Worm (Caenorhabditis elegans) whole organism, late embryonic: Measurements from ENCODE around the gene R05G6.9.

Experiments
- C08G9.2 ChIP-seq: sonication (generic microtip); optimal IDR thresholded peaks from 2 replicates; lab custom pipeline; 2016; ENCODE audit warnings: mild to moderate bottlenecking, missing genetic modification characterization, moderate library complexity, missing compliant biosample characterization
- F13H6.1 ChIP-seq: sonication (generic microtip); optimal IDR thresholded peaks from 2 replicates; lab custom pipeline; 2016; ENCODE audit warnings: missing genetic modification characterization, missing compliant biosample characterization
- K02D7.2 ChIP-seq: sonication (generic microtip); optimal IDR thresholded peaks from 2 replicates; lab custom pipeline; 2017; ENCODE audit warnings: mild to moderate bottlenecking, missing genetic modification characterization, missing compliant biosample characterization
- ama-1 ChIP-seq: fragments of 150-350 bp; optimal IDR thresholded peaks from 2 replicates; lab custom pipeline; 2014
- ceh-18 ChIP-seq: sonication (generic microtip); optimal IDR thresholded peaks from 2 replicates; lab custom pipeline; 2016; ENCODE audit warnings: missing genetic modification characterization, missing compliant biosample characterization
- ceh-19 ChIP-seq: fragments of 200-800 bp; sonication (Bioruptor generic); optimal IDR thresholded peaks from 2 replicates; lab custom pipeline; 2018; ENCODE audit warnings: mild to moderate bottlenecking, missing genetic modification characterization, missing compliant biosample characterization
- ceh-30 ChIP-seq: fragments of 150-350 bp; optimal IDR thresholded peaks from 2 replicates; lab custom pipeline; 2014; ENCODE audit warnings: missing biosample characterization, missing genetic modification characterization
- ceh-31 ChIP-seq: sonication (generic microtip); optimal IDR thresholded peaks from 2 replicates; lab custom pipeline; 2016; ENCODE audit warnings: missing genetic modification characterization, missing compliant biosample characterization
- ceh-45 ChIP-seq: fragments of 200-800 bp; sonication (Bioruptor generic); IDR thresholded peaks from 2 replicates; pipeline ENCODE4 v1.3.6; 2022; ENCODE audit warnings: missing genetic modification reagents, missing genetic modification characterization, missing compliant biosample characterization
- ceh-48 ChIP-seq: sonication (generic microtip); optimal IDR thresholded peaks from 2 replicates; lab custom pipeline; 2016; ENCODE audit warnings: missing genetic modification characterization, inconsistent platforms, missing compliant biosample characterization
- ceh-6 ChIP-seq: fragments of 200-800 bp; sonication (Bioruptor generic); optimal IDR thresholded peaks from 2 replicates; lab custom pipeline; 2018; ENCODE audit warnings: mild to moderate bottlenecking, missing genetic modification characterization, missing compliant biosample characterization
- che-1 ChIP-seq: sonication (generic microtip); optimal IDR thresholded peaks from 2 replicates; lab custom pipeline; 2016; ENCODE audit warnings: mild to moderate bottlenecking, missing genetic modification characterization, missing compliant biosample characterization
- dve-1 ChIP-seq: sonication (generic microtip); optimal IDR thresholded peaks from 2 replicates; lab custom pipeline; 2017; ENCODE audit warnings: antibody characterized with exemption, mild to moderate bottlenecking, missing genetic modification characterization, missing compliant biosample characterization
- ets-4 ChIP-seq: sonication (generic microtip); optimal IDR thresholded peaks from 2 replicates; lab custom pipeline; 2016; ENCODE audit warnings: missing genetic modification characterization, missing compliant biosample characterization
- fax-1 ChIP-seq: sonication (generic microtip); optimal IDR thresholded peaks from 2 replicates; lab custom pipeline; 2016; ENCODE audit warnings: missing genotype, missing genetic modification characterization, missing compliant biosample characterization
- hlh-13 ChIP-seq: fragments of 200-800 bp; sonication (Bioruptor generic); optimal IDR thresholded peaks from 2 replicates; lab custom pipeline; 2018; ENCODE audit warnings: mild to moderate bottlenecking, missing genetic modification characterization, missing compliant biosample characterization
- hlh-30 ChIP-seq: sonication (generic microtip); optimal IDR thresholded peaks from 2 replicates; lab custom pipeline; 2017; ENCODE audit warnings: antibody characterized with exemption, missing genetic modification characterization, missing compliant biosample characterization; ENCODE audit not compliant: insufficient read depth
- hlh-6 ChIP-seq: sonication (generic microtip); optimal IDR thresholded peaks from 2 replicates; lab custom pipeline; 2016; ENCODE audit warnings: missing genotype, missing genetic modification characterization, missing compliant biosample characterization
- lim-6 ChIP-seq: sonication (generic microtip); optimal IDR thresholded peaks from 2 replicates; lab custom pipeline; 2016; ENCODE audit warnings: missing genetic modification characterization, missing compliant biosample characterization
- nfya-1 ChIP-seq: sonication (generic microtip); optimal IDR thresholded peaks from 2 replicates; lab custom pipeline; 2017; ENCODE audit warnings: missing genetic modification characterization, mild to moderate bottlenecking, missing compliant biosample characterization, antibody characterized with exemption, moderate library complexity
- nhr-11 ChIP-seq: fragments of 150-350 bp; optimal IDR thresholded peaks from 2 replicates; lab custom pipeline; 2014; ENCODE audit warnings: missing biosample characterization, missing genetic modification characterization
- npax-4 ChIP-seq: sonication (generic microtip); optimal IDR thresholded peaks from 2 replicates; lab custom pipeline; 2016; ENCODE audit warnings: missing genetic modification characterization, missing compliant biosample characterization
- odd-2 ChIP-seq: sonication (generic microtip); optimal IDR thresholded peaks from 2 replicates; lab custom pipeline; 2017; ENCODE audit warnings: antibody characterized with exemption, mild to moderate bottlenecking, missing genetic modification characterization, missing compliant biosample characterization
- pag-3 ChIP-seq: sonication (generic microtip); optimal IDR thresholded peaks from 2 replicates; lab custom pipeline; 2016; ENCODE audit warnings: missing compliant biosample characterization, missing genetic modification characterization, borderline replicate concordance
- pax-1 ChIP-seq: fragments of 150-350 bp; optimal IDR thresholded peaks from 2 replicates; lab custom pipeline; 2014; ENCODE audit warnings: missing biosample characterization, missing genetic modification characterization
- pqm-1 ChIP-seq: sonication (generic microtip); optimal IDR thresholded peaks from 2 replicates; lab custom pipeline; 2016; ENCODE audit warnings: missing genetic modification characterization, missing compliant biosample characterization
- ref-2 ChIP-seq: sonication (generic microtip); optimal IDR thresholded peaks from 2 replicates; lab custom pipeline; 2016; ENCODE audit warnings: missing genetic modification characterization, missing compliant biosample characterization
- sdc-2 ChIP-seq: sonication (generic microtip); optimal IDR thresholded peaks from 2 replicates; lab custom pipeline; 2016; ENCODE audit warnings: missing genotype, missing genetic modification characterization, missing compliant biosample characterization
- tbx-7 ChIP-seq: sonication (generic microtip); optimal IDR thresholded peaks from 2 replicates; lab custom pipeline; 2016; ENCODE audit warnings: missing genotype, missing genetic modification characterization, missing compliant biosample characterization
- unc-42 ChIP-seq: sonication (generic microtip); optimal IDR thresholded peaks from 2 replicates; lab custom pipeline; 2016; ENCODE audit warnings: missing genotype, missing genetic modification characterization, missing compliant biosample characterization
- zip-5 ChIP-seq: sonication (generic microtip); optimal IDR thresholded peaks from 2 replicates; lab custom pipeline; 2016; ENCODE audit warnings: missing genetic modification characterization, missing compliant biosample characterization
- ztf-16 ChIP-seq: sonication (generic microtip); optimal IDR thresholded peaks from 2 replicates; lab custom pipeline; 2017; ENCODE audit warnings: missing genetic modification characterization, missing compliant biosample characterization

Gene R05G6.9

ce11 chrIV:7507841-7508509, 8.1 kb downstream of the R05G6.9 start, which contains the start of the genes vdac-1 and R05G6.5:
Gene vdac-1, minus strand, starts transcription at chrIV:7507891.
Gene R05G6.5, plus strand, starts transcription at chrIV:7508367.
- peak; percentile 47 for TF ChIP-seq unc-42 (tag; lab: Kevin White, UChicago)
- peak; percentile 31 for TF ChIP-seq ceh-18 (tag; lab: Kevin White, UChicago)
- TF ChIP-seq ceh-31 (tag; lab: Kevin White, UChicago), result no peak
- no peak for TF ChIP-seq pax-1 (tag; lab: Kevin White, UChicago)
- peak; percentile 45 for TF ChIP-seq dve-1 (tag; lab: Kevin White, UChicago)
- TF ChIP-seq sdc-2 (tag; lab: Kevin White, UChicago), result no peak
- TF ChIP-seq C08G9.2 (tag; lab: Kevin White, UChicago), result no peak
- no peak for TF ChIP-seq ceh-19 (GFP tag; lab: Kevin White, UChicago)
- no peak for TF ChIP-seq ets-4 (tag; lab: Kevin White, UChicago)
- TF ChIP-seq ceh-30 (tag; lab: Kevin White, UChicago), result no peak
- TF ChIP-seq nfya-1, result peak; percentile 32

DNA sequence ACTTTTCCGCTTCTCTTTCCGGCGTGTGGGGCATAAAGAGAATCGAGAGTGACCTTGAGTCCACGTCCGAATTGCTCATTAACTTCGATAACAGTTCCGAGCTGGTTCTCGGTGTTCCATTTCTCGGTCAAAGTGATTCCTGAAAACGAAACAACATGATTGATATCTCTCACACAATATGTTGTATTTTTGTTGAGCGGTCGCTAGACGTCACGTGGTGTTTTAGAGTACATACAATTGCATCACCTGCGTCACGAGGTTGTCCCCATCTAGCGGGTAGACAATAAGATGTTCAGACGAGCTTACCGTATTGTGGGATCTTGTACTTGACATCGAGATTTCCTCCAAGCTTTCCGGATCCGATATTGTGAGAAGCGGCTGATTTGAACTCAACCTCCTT, 8.8 kb downstream of the R05G6.9 start:
- TF ChIP-seq hlh-6, result no peak
- TF ChIP-seq ama-1 (lab: Kevin White, UChicago), result no peak
- TF ChIP-seq ref-2, result no peak
- TF ChIP-seq dve-1 (tag; lab: Kevin White, UChicago), result no peak
- TF ChIP-seq ceh-45 (GFP tag; lab: Robert Waterston, UW), result no peak
- no peak for TF ChIP-seq pqm-1 (tag; lab: Kevin White, UChicago)
- peak; percentile 76 for TF ChIP-seq hlh-30 (tag; lab: Kevin White, UChicago)
- TF ChIP-seq, all 69 proteins: peak for 1

DNA sequence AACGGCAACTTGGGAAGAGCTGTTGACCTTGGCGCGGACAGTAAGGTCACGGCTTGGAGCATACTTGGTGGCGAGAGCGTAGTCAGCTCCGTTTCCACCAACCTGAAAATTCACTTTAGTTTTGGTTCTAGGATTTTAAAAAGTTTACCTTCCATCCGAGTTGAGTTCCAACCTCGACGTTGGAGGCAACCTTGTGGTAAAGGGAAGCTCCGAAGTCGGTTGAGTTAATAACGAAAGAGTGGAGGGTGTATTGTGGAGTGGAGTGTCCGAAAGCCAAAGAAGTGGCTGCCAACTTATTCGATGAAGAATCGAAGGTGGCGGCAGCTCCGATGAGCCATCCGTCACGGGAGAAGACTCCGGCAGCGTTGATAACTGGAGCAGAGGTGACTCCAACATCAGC, 9.4 kb downstream of the R05G6.9 start:
- TF ChIP-seq ama-1 (lab: Kevin White, UChicago) (no peak), hlh-13 (GFP tag; lab: Kevin White, UChicago) (no peak), pax-1 (tag; lab: Kevin White, UChicago) (no peak), hlh-6 (no peak), zip-5 (tag; lab: Kevin White, UChicago) (no peak), lim-6 (no peak)

- TF ChIP-seq K02D7.2 (tag; lab: Kevin White, UChicago) (no peak), ama-1 (lab: Kevin White, UChicago) (peak; percentile 38)
- TF ChIP-seq, all 69 proteins: peak for 1
Observed at ce11 chrIV:7505866-7506488, 10.1 kb downstream of the R05G6.9 start.

DNA sequence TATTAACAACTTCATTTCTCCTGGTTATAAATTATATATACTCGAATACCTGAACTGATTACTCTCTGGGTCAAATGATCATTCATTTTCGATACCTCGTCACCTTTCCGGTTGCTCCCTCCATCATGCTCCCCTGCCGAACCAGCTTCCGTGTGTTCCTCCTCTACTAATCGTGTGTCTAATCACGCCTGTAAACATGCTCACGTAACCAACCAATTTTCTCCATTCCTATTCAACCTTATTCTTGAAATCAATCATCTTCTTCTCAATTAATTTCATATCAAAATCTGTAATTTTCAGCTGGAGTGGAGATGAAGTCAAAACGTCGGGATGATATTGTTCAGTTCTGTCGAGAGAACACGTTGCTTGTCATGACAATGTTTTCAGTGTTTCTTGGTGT, 12.7 kb downstream of the R05G6.9 start, which contains the start of gene glt-6:
Gene glt-6, plus strand, starts transcription at position 301 of the 400 bp plus-strand sequence.
- TF ChIP-seq ceh-48 (tag; lab: Kevin White, UChicago) (no peak), pax-1 (tag; lab: Kevin White, UChicago) (no peak), ceh-6 (GFP tag; lab: Kevin White, UChicago) (no peak), ets-4 (tag; lab: Kevin White, UChicago) (no peak), fax-1 (no peak), nfya-1 (no peak), odd-2 (no peak), npax-4 (tag; lab: Kevin White, UChicago) (no peak), nhr-11 (tag; lab: Kevin White, UChicago) (no peak), ztf-16 (tag; lab: Kevin White, UChicago) (no peak), che-1 (tag; lab: Kevin White, UChicago) (no peak), ceh-18 (tag; lab: Kevin White, UChicago) (no peak), tbx-7 (tag; lab: Kevin White, UChicago) (no peak), F13H6.1 (tag; lab: Kevin White, UChicago) (no peak), ceh-31 (tag; lab: Kevin White, UChicago) (no peak), pag-3 (tag; lab: Kevin White, UChicago) (no peak)
